Worm (Caenorhabditis elegans): ENCODE data around the gene msp-45.

ce11 chrII:5109693-5110092, 47.2 kb downstream of the msp-45 start, which contains the start of gene F09C12.2:
- no peak for TF ChIP-seq tbx-2 (tag; optimal IDR thresholded peaks at IDR 0.05)
- TF ChIP-seq nhr-25 (tag; optimal IDR thresholded peaks at IDR 0.05) = no peak
- TF ChIP-seq aly-2 (tag; optimal IDR thresholded peaks at IDR 0.05) = no peak
- TF ChIP-seq mdl-1 (tag; optimal IDR thresholded peaks at IDR 0.05) = no peak
- no peak for TF ChIP-seq unc-39 (tag; optimal IDR thresholded peaks at IDR 0.05)
- no peak for TF ChIP-seq lin-39 (tag; optimal IDR thresholded peaks at IDR 0.05)
- no peak for TF ChIP-seq fos-1 (tag; optimal IDR thresholded peaks at IDR 0.05)
- no peak for TF ChIP-seq ama-1 (optimal IDR thresholded peaks at IDR 0.05)

All from whole organism, L3 larva.